Fruit fly (Drosophila melanogaster) whole organism, embryonic: Measurements from ENCODE around the gene CG42272.

Experiments used
- CG11696 ChIP-seq: fragments of 200-800 bp; sonication (Bioruptor generic); IDR thresholded peaks from 2 replicates; pipeline ENCODE4 v1.3.6; 2022; ENCODE audit warnings: missing biosample characterization, missing genetic modification characterization
- CG1603 ChIP-seq: fragments of 200-800 bp; sonication (Bioruptor generic); optimal IDR thresholded peaks from 2 replicates; lab custom pipeline; 2019; ENCODE audit warnings: missing biosample characterization, mild to moderate bottlenecking, missing genetic modification characterization, moderate library complexity
- CG31365 ChIP-seq: fragments of 200-800 bp; sonication (Bioruptor generic); optimal IDR thresholded peaks from 2 replicates; lab custom pipeline; 2018; ENCODE audit warnings: missing biosample characterization, mild to moderate bottlenecking, missing genetic modification characterization
- CG7357 ChIP-seq: fragments of 200-800 bp; sonication (Bioruptor generic); IDR thresholded peaks from 3 replicates; pipeline ENCODE4 v1.3.6; 2022; ENCODE audit warnings: missing biosample characterization, missing genetic modification characterization
- CG8765 ChIP-seq: fragments of 200-800 bp; sonication (Bioruptor generic); IDR thresholded peaks from 2 replicates; pipeline ENCODE4 v1.3.6; 2022; ENCODE audit warnings: missing biosample characterization, missing genetic modification characterization
- fd64A ChIP-seq: fragments of 200-800 bp; sonication (Bioruptor generic); optimal IDR thresholded peaks from 3 replicates; lab custom pipeline; 2018; ENCODE audit warnings: missing biosample characterization, mild to moderate bottlenecking, missing genetic modification characterization
- insv ChIP-seq, 2 experiments: fragments of 200-800 bp; sonication (Bioruptor generic); optimal IDR thresholded peaks; 3 replicates each; lab custom pipeline; 2016 to 2018; ENCODE audit warnings: missing biosample characterization in 2 of 2, missing genetic modification characterization in 2 of 2
- nmo ChIP-seq: fragments of 200-800 bp; sonication (Bioruptor generic); optimal IDR thresholded peaks from 2 replicates; lab custom pipeline; 2018; ENCODE audit warnings: missing biosample characterization, mild to moderate bottlenecking, missing genetic modification characterization, moderate library complexity
- oc ChIP-seq: fragments of 200-800 bp; sonication (Bioruptor generic); optimal IDR thresholded peaks from 2 replicates; lab custom pipeline; 2018; ENCODE audit warnings: missing biosample characterization, mild to moderate bottlenecking, missing genetic modification characterization, moderate library complexity
- tna ChIP-seq: fragments of 200-800 bp; sonication (Bioruptor generic); IDR thresholded peaks from 2 replicates; pipeline ENCODE4 v1.3.6; 2022; ENCODE audit warnings: missing biosample characterization, missing genetic modification characterization; ENCODE audit not compliant: partially characterized antibody
- trem ChIP-seq: fragments of 200-800 bp; optimal IDR thresholded peaks from 3 replicates; lab custom pipeline; 2019; ENCODE audit warnings: missing biosample characterization, mild to moderate bottlenecking, missing genetic modification characterization, moderate library complexity

DNA sequence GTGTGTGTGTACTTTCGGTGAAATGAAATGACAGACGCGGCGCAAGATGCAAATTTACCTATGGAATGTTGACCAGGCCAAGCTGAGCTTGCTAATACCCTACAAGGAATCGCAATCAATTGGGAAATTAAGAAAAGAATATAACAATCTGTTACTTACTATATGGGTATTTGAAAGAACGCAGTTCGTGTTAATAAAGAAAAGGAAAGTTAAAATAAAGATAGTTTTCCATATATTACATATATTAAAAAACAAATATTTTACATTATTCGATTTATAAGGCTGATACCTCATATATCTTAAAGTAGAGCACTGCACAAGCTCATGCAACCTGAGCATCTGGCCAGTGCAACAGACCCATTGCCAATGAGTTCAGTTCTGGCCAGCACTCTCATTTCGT, 48.8 kb downstream of the CG42272 start:
- TF ChIP-seq oc (tag; lab: Kevin White, UChicago): no peak
- TF ChIP-seq nmo: no peak
- TF ChIP-seq trem (tag; lab: Kevin White, UChicago): no peak
- TF ChIP-seq CG1603: no peak
- no peak for TF ChIP-seq fd64A (GFP tag; lab: Kevin White, UChicago)
- TF ChIP-seq tna (GFP tag; lab: Robert Waterston, UW): no peak
- TF ChIP-seq CG8765: no peak
- no peak for TF ChIP-seq CG11696 (GFP tag; lab: Robert Waterston, UW)
- no peak for TF ChIP-seq CG7357 (GFP tag; lab: Robert Waterston, UW)
- no peak for TF ChIP-seq insv (GFP tag; optimal IDR thresholded peaks at IDR 0.05; lab: Kevin White, UChicago)
- TF ChIP-seq CG31365 (tag; lab: Kevin White, UChicago): no peak
